Worm (Caenorhabditis elegans): Measurements from ENCODE around the gene T14G8.3.
A peak's percentile ranks its signal among the peaks of the same experiment; 100 is the strongest.

Gene T14G8.3

ce11 chrX:12877930-12878329 lies 16.9 kb downstream of the T14G8.3 start:
- TF ChIP-seq ceh-100 (GFP tag; IDR thresholded peaks at IDR 0.05) (no peak), nfyb-1 (GFP tag; IDR thresholded peaks at IDR 0.05) (0 out of 2 replicates have a peak, but pooled peaks have one; percentile 4), ama-1 (optimal IDR thresholded peaks at IDR 0.05) (no peak), ama-1 (GFP tag; optimal IDR thresholded peaks at IDR 0.05) (no peak), nhr-80 (tag; optimal IDR thresholded peaks at IDR 0.05) (peak; percentile 25), C06A6.2 (GFP tag; conservative IDR thresholded peaks at IDR 0.05) (peak; percentile 35; the same call in 1 of the 2 replicates), ztf-26 (tag; optimal IDR thresholded peaks at IDR 0.05) (peak; percentile 23), tbp1 (GFP tag; optimal IDR thresholded peaks at IDR 0.05) (no peak)

DNA sequence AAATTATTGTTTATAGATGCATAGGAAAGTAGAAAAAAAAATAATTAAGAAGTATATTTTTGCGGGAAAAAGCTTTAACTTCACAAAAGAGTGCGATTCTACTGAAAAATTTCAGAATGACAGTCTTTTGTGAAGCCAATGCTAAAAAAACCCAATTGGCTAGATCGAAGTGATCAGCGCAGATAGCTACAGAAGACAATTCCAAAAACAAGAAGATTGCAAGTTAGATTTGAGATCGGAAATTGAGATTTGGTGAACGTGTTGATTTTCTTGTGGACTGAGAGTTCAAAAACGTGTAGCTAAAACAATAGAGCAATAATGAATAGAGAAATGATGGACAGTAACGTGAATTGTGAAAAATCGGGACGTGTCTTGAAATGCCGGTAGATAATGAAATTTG lies 20.1 kb downstream of the T14G8.3 start:
- TF ChIP-seq mes-4 (tag; optimal IDR thresholded peaks at IDR 0.05) (no peak), athp-1 (tag; optimal IDR thresholded peaks at IDR 0.05) (no peak), ztf-25 (GFP tag; IDR thresholded peaks at IDR 0.05) (no peak), ztf-28 (GFP tag; IDR thresholded peaks at IDR 0.05) (no peak), madf-10 (tag; optimal IDR thresholded peaks at IDR 0.05) (no peak), sptf-2 (GFP tag; optimal IDR thresholded peaks at IDR 0.05) (no peak), lsl-1 (GFP tag; optimal IDR thresholded peaks at IDR 0.05) (no peak)

DNA sequence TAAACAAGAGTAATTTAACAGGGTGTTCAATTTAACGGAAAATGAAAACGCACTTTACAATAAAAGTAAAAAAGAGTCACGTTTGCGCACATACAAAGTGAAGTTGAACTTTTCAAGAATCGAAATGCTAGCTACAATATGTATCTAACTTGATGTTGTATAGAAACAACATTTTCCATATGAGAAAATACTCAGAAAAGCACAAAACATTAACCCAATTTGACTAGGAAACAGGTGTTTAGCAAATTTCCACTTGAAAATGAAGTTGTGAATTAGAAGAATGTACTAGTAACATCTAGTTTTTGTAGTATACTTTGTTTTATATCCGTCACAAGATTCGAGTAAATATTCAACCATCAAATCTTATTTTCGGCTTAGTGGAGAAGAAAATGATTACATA lies 23.8 kb downstream of the T14G8.3 start, which contains the start of gene gpc-1:
Gene gpc-1, minus strand, starts transcription at position 117 of the 400 bp plus-strand sequence.
- no peak for TF ChIP-seq atf-7 (tag; optimal IDR thresholded peaks at IDR 0.05)
- TF ChIP-seq nfya-2 (GFP tag; IDR thresholded peaks at IDR 0.05) = no peak
- no peak for TF ChIP-seq T07F8.4 (tag; optimal IDR thresholded peaks at IDR 0.05)
- no peak for TF ChIP-seq die-1 (tag; optimal IDR thresholded peaks at IDR 0.05)
- no peak for TF ChIP-seq ztf-6 (GFP tag; IDR thresholded peaks at IDR 0.05)
- TF ChIP-seq somi-1 (GFP tag; optimal IDR thresholded peaks at IDR 0.05) = no peak
- no peak for TF ChIP-seq let-526 (GFP tag; IDR thresholded peaks at IDR 0.05)
- TF ChIP-seq ztf-3 (GFP tag; optimal IDR thresholded peaks at IDR 0.05) = no peak
- no peak for TF ChIP-seq Y53F4B.3 (GFP tag; IDR thresholded peaks at IDR 0.05)
- TF ChIP-seq aptf-2 (GFP tag; conservative IDR thresholded peaks at IDR 0.05) = no peak

DNA sequence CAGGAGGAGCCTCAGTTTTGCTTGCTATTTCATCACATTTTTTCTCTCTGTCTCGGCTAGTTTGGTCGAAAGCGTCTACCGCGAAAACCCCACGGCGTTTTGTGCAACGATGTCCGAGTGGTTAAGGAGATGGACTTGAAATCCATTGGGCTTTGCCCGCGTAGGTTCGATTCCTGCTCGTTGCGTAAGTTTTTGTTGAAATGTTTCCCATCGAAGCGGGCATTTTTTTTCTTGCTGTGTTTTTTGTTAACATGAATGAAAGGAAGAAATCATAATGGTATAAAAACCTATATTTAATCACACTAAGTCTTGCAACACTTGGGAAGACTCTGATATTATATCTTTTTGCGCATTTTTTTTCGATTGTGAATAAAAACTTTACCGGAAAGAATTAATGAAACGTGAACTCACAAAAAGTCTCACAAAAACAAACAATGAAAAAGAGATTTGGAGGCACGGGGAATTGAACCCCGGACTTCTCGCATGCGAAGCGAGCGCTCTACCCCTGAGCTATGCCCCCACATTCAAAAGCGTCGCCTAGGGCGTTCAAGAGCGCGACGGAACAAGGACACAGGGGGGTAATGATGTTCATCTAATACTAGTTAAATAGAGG lies 28.9 kb downstream of the T14G8.3 start:
- peak; percentile 36 for TF ChIP-seq mel-28 (tag; optimal IDR thresholded peaks at IDR 0.05; ENCODE audit: borderline replicate concordance)
- no peak for TF ChIP-seq B0336.3 (GFP tag; IDR thresholded peaks at IDR 0.05)
- TF ChIP-seq unc-130 (GFP tag; optimal IDR thresholded peaks at IDR 0.05) = peak; percentile 15
- peak; percentile 61 for TF ChIP-seq gei-17 (GFP tag; optimal IDR thresholded peaks at IDR 0.05)
- TF ChIP-seq B0261.1 (tag; optimal IDR thresholded peaks at IDR 0.05) = peak; percentile 87
- peak; percentile 56; the same call in 1 of the 2 replicates for TF ChIP-seq F39B2.1 (GFP tag; IDR thresholded peaks at IDR 0.05)
- no peak for TF ChIP-seq madf-8 (GFP tag; conservative IDR thresholded peaks at IDR 0.05)
- TF ChIP-seq let-526 (GFP tag; IDR thresholded peaks at IDR 0.05) = peak; percentile 58; the same call in 1 of the 2 replicates
- peak; percentile 69; the same call in 1 of the 2 replicates for TF ChIP-seq egl-18 (GFP tag; IDR thresholded peaks at IDR 0.05)
- no peak for TF ChIP-seq sptf-2 (GFP tag; optimal IDR thresholded peaks at IDR 0.05)
- peak; percentile 62 for TF ChIP-seq snpc-3.4 (tag; optimal IDR thresholded peaks at IDR 0.05)
- peak; percentile 25; the same call in 1 of the 2 replicates for TF ChIP-seq ceh-100 (GFP tag; IDR thresholded peaks at IDR 0.05)
- peak; percentile 53 for TF ChIP-seq repo-1 (tag; optimal IDR thresholded peaks at IDR 0.05)
- TF ChIP-seq F52B5.7 (tag; optimal IDR thresholded peaks at IDR 0.05) = no peak
- TF ChIP-seq ztf-26 (tag; optimal IDR thresholded peaks at IDR 0.05) = peak; percentile 57
- TF ChIP-seq tlf-1 (GFP tag; optimal IDR thresholded peaks at IDR 0.05) = no peak
- no peak for TF ChIP-seq dpl-1 (GFP tag; optimal IDR thresholded peaks at IDR 0.05)
- TF ChIP-seq cebp-1 (GFP tag; IDR thresholded peaks at IDR 0.05) = peak; percentile 81
- TF ChIP-seq cebp-1 (tag; optimal IDR thresholded peaks at IDR 0.05) = peak; percentile 96
- peak; percentile 50; the same call in 1 of the 2 replicates for TF ChIP-seq egl-44 (GFP tag; IDR thresholded peaks at IDR 0.05)
- no peak for TF ChIP-seq F57A8.1 (GFP tag; optimal IDR thresholded peaks at IDR 0.05)
- peak; percentile 70 for TF ChIP-seq nhr-90 (tag; optimal IDR thresholded peaks at IDR 0.05)
- no peak for TF ChIP-seq zfh-2 (GFP tag; conservative IDR thresholded peaks at IDR 0.05)
- no peak for TF ChIP-seq ceh-27 (GFP tag; optimal IDR thresholded peaks at IDR 0.05)
